Worm (Caenorhabditis elegans) whole organism, dauer: Measurements from ENCODE around the gene F56D6.13.
"Not testable (repeated sequence)": the region's sequence is repeated elsewhere in the genome, so short reads cannot be mapped to it uniquely, and the experiment has no call there.

Experiments
- unc-62 ChIP-seq: sonication (generic microtip); optimal IDR thresholded peaks from 2 replicates; lab custom pipeline; 2017; ENCODE audit warnings: missing biosample characterization, missing genetic modification reagents, missing genetic modification characterization

F56D6.13 gene

ce11 chrIV:3921898-3922297, 12.7 kb downstream of the F56D6.13 start, which contains the start of gene clec-67:
clec-67 (plus strand) TSS chrIV:3922165.
- no peak for TF ChIP-seq unc-62 (GFP tag; lab: Kevin White, UChicago)

- no peak for TF ChIP-seq unc-62 (GFP tag; lab: Kevin White, UChicago)
Measured at ce11 chrIV:3926117-3926516, 16.9 kb downstream of the F56D6.13 start, which contains the start of gene clec-68. clec-68 (plus strand) TSS chrIV:3926417.

- not testable (repeated sequence) for TF ChIP-seq unc-62 (GFP tag; lab: Kevin White, UChicago)
Measured at ce11 chrIV:3932408-3932807, 23.2 kb downstream of the F56D6.13 start, which contains the start of gene clec-70. clec-70 (plus strand) TSS chrIV:3932708.

ce11 chrIV:3937097-3937496, 27.9 kb downstream of the F56D6.13 start, which contains the start of gene clec-71:
clec-71 (plus strand) TSS chrIV:3937458.
- TF ChIP-seq unc-62 (GFP tag; lab: Kevin White, UChicago): no peak

- TF ChIP-seq unc-62 (GFP tag; lab: Kevin White, UChicago): no peak
Measured at ce11 chrIV:3941658-3942328, 32.6 kb downstream of the F56D6.13 start, which contains the start of gene clec-174. clec-174 (minus strand) TSS chrIV:3941708.

ce11 chrIV:3943003-3943402, 33.8 kb downstream of the F56D6.13 start, which contains the start of gene Y46C8AL.11:
Y46C8AL.11 (plus strand) TSS chrIV:3943303.
- no peak for TF ChIP-seq unc-62 (GFP tag; lab: Kevin White, UChicago)

ce11 chrIV:3944459-3944858, 35.2 kb downstream of the F56D6.13 start, which contains the start of gene clec-72:
clec-72 (plus strand) TSS chrIV:3944816.
- TF ChIP-seq unc-62 (GFP tag; lab: Kevin White, UChicago): no peak

ce11 chrIV:3956095-3956494, 46.9 kb downstream of the F56D6.13 start, which contains the start of gene clec-73:
clec-73 (minus strand) TSS chrIV:3956195.
- TF ChIP-seq unc-62 (GFP tag; lab: Kevin White, UChicago): no peak

- no peak for TF ChIP-seq unc-62 (GFP tag; lab: Kevin White, UChicago)
Measured at ce11 chrIV:3956705-3957104, 47.5 kb downstream of the F56D6.13 start, which contains the start of gene clec-74. clec-74 (plus strand) TSS chrIV:3957005.
